Fruit fly (Drosophila melanogaster) whole organism, prepupa: ENCODE measurements around the gene Polr3D.

Experiments
- Blimp-1 ChIP-seq: fragments of 200-800 bp; sonication (Bioruptor generic); optimal IDR thresholded peaks from 3 replicates; lab custom pipeline; 2017; ENCODE audit warnings: missing biosample characterization, missing genetic modification characterization, mild to moderate bottlenecking, moderate library complexity, missing genetic modification reagents
- CG10631 ChIP-seq: fragments of 200-800 bp; sonication (Bioruptor generic); optimal IDR thresholded peaks from 2 replicates; lab custom pipeline; 2016; ENCODE audit warnings: missing biosample characterization, missing genetic modification characterization
- CG11294 ChIP-seq: fragments of 200-800 bp; sonication (Bioruptor generic); IDR thresholded peaks from 2 replicates; pipeline ENCODE4 v1.3.6; 2022; ENCODE audit warnings: missing biosample characterization, missing genetic modification characterization
- CG15336 ChIP-seq: fragments of 200-800 bp; sonication (Bioruptor generic); IDR thresholded peaks from 2 replicates; pipeline ENCODE4 v1.3.6; 2022; ENCODE audit warnings: missing biosample characterization, missing genetic modification characterization
- CG1621 ChIP-seq: fragments of 200-800 bp; sonication (Bioruptor generic); optimal IDR thresholded peaks from 3 replicates; lab custom pipeline; 2018; ENCODE audit warnings: missing biosample characterization, mild to moderate bottlenecking, missing genetic modification characterization
- CG3032 ChIP-seq: fragments of 200-800 bp; optimal IDR thresholded peaks from 2 replicates; lab custom pipeline; 2019; ENCODE audit warnings: missing biosample characterization, mild to moderate bottlenecking, missing genetic modification characterization, moderate library complexity
- CG32006 ChIP-seq: fragments of 200-800 bp; sonication (Bioruptor generic); optimal IDR thresholded peaks from 3 replicates; lab custom pipeline; 2017; ENCODE audit warnings: missing biosample characterization, mild to moderate bottlenecking, missing genetic modification characterization
- CG34406 ChIP-seq: fragments of 200-800 bp; sonication (Bioruptor generic); optimal IDR thresholded peaks from 3 replicates; lab custom pipeline; 2016; ENCODE audit warnings: missing biosample characterization, missing genetic modification characterization
- CG3919 ChIP-seq: fragments of 200-800 bp; sonication (Bioruptor generic); optimal IDR thresholded peaks from 3 replicates; lab custom pipeline; 2016; ENCODE audit warnings: missing biosample characterization, missing genetic modification characterization
- CG6163 ChIP-seq: fragments of 200-800 bp; sonication (Bioruptor generic); IDR thresholded peaks from 3 replicates; pipeline ENCODE4 v1.3.6; 2022; ENCODE audit warnings: missing biosample characterization, missing genetic modification characterization
- CG6276 ChIP-seq: fragments of 200-800 bp; sonication (Bioruptor generic); optimal IDR thresholded peaks from 2 replicates; lab custom pipeline; 2017; ENCODE audit warnings: missing biosample characterization, mild to moderate bottlenecking, missing genetic modification characterization
- CG6808 ChIP-seq: fragments of 200-800 bp; sonication (Bioruptor generic); optimal IDR thresholded peaks from 3 replicates; lab custom pipeline; 2017; ENCODE audit warnings: missing biosample characterization, missing genetic modification characterization, mild to moderate bottlenecking, moderate library complexity, missing genetic modification reagents
- CG7368 ChIP-seq: fragments of 200-800 bp; sonication (Bioruptor generic); optimal IDR thresholded peaks from 3 replicates; lab custom pipeline; 2016; ENCODE audit warnings: missing biosample characterization, missing genetic modification characterization
- CG8319 ChIP-seq: fragments of 200-800 bp; sonication (Bioruptor generic); optimal IDR thresholded peaks from 3 replicates; lab custom pipeline; 2016; ENCODE audit warnings: missing biosample characterization, missing genetic modification characterization
- CG8632 ChIP-seq: fragments of 200-800 bp; sonication (Bioruptor generic); optimal IDR thresholded peaks from 3 replicates; lab custom pipeline; 2016; ENCODE audit warnings: missing biosample characterization, missing genetic modification characterization
- CG9139 ChIP-seq: fragments of 200-800 bp; sonication (Bioruptor generic); optimal IDR thresholded peaks from 3 replicates; lab custom pipeline; 2017; ENCODE audit warnings: missing biosample characterization, mild to moderate bottlenecking, missing genetic modification characterization
- Eip75B ChIP-seq: fragments of 200-800 bp; sonication (Bioruptor generic); optimal IDR thresholded peaks from 3 replicates; lab custom pipeline; 2016; ENCODE audit warnings: missing biosample characterization, missing genetic modification characterization
- Eip78C ChIP-seq: fragments of 200-800 bp; sonication (Bioruptor generic); peaks from one replicate; lab custom pipeline; 2016; ENCODE audit warnings: missing biosample characterization, missing genetic modification characterization
- Ets96B ChIP-seq: fragments of 200-800 bp; optimal IDR thresholded peaks from 2 replicates; lab custom pipeline; 2019; ENCODE audit warnings: missing biosample characterization, mild to moderate bottlenecking, missing genetic modification characterization, moderate library complexity
- Gug ChIP-seq: fragments of 200-800 bp; sonication (Bioruptor generic); IDR thresholded peaks from 2 replicates; pipeline ENCODE4 v1.3.6; 2022; ENCODE audit warnings: missing biosample characterization, missing genetic modification characterization
- Hr38 ChIP-seq: sonication (Bioruptor generic); optimal IDR thresholded peaks from 2 replicates; lab custom pipeline; 2016; ENCODE audit warnings: missing biosample characterization, missing genetic modification characterization
- Hr39 ChIP-seq: fragments of 200-800 bp; sonication (Bioruptor generic); optimal IDR thresholded peaks from 2 replicates; lab custom pipeline; 2016; ENCODE audit warnings: missing biosample characterization, missing genetic modification characterization
- Hr4 ChIP-seq: fragments of 200-800 bp; sonication (Bioruptor generic); optimal IDR thresholded peaks from 3 replicates; lab custom pipeline; 2016; ENCODE audit warnings: missing biosample characterization, missing genetic modification characterization
- Lpt ChIP-seq: fragments of 200-800 bp; sonication (Bioruptor generic); optimal IDR thresholded peaks from 3 replicates; lab custom pipeline; 2016; ENCODE audit warnings: missing biosample characterization, missing genetic modification characterization
- Met ChIP-seq: fragments of 200-800 bp; sonication (Bioruptor generic); optimal IDR thresholded peaks from 3 replicates; lab custom pipeline; 2016; ENCODE audit warnings: missing biosample characterization, missing genetic modification characterization
- OdsH ChIP-seq: fragments of 200-800 bp; sonication (Bioruptor generic); optimal IDR thresholded peaks from 3 replicates; lab custom pipeline; 2016; ENCODE audit warnings: missing biosample characterization, missing genetic modification characterization
- Sox14 ChIP-seq: fragments of 200-800 bp; sonication (Bioruptor generic); optimal IDR thresholded peaks from 3 replicates; lab custom pipeline; 2016; ENCODE audit warnings: missing biosample characterization, missing genetic modification characterization
- Sox15 ChIP-seq: fragments of 200-800 bp; sonication (Bioruptor generic); optimal IDR thresholded peaks from 3 replicates; lab custom pipeline; 2016; ENCODE audit warnings: missing biosample characterization, missing genetic modification characterization
- achi ChIP-seq: fragments of 200-800 bp; sonication (Bioruptor generic); optimal IDR thresholded peaks from 3 replicates; lab custom pipeline; 2016; ENCODE audit warnings: missing biosample characterization, missing genetic modification characterization
- acj6 ChIP-seq: fragments of 200-800 bp; sonication (Bioruptor generic); optimal IDR thresholded peaks from 3 replicates; lab custom pipeline; 2016; ENCODE audit warnings: missing biosample characterization, missing genetic modification characterization
- cyc ChIP-seq: fragments of 200-800 bp; sonication (Bioruptor generic); optimal IDR thresholded peaks from 3 replicates; lab custom pipeline; 2016; ENCODE audit warnings: missing biosample characterization, missing genetic modification characterization
- dac ChIP-seq: fragments of 200-800 bp; sonication (Bioruptor generic); optimal IDR thresholded peaks from 2 replicates; lab custom pipeline; 2017; ENCODE audit warnings: missing biosample characterization, mild to moderate bottlenecking, missing genetic modification characterization
- dsx ChIP-seq: fragments of 200-800 bp; optimal IDR thresholded peaks from 3 replicates; lab custom pipeline; 2019; ENCODE audit warnings: missing biosample characterization, mild to moderate bottlenecking, missing genetic modification characterization, moderate library complexity; ENCODE audit not compliant: poor library complexity, severe bottlenecking
- eg ChIP-seq: fragments of 200-800 bp; sonication (Bioruptor generic); IDR thresholded peaks from 3 replicates; pipeline ENCODE4 v1.3.6; 2022; ENCODE audit warnings: missing biosample characterization, missing genetic modification characterization
- esn ChIP-seq: fragments of 200-800 bp; sonication (Bioruptor generic); optimal IDR thresholded peaks from 2 replicates; lab custom pipeline; 2016; ENCODE audit warnings: missing biosample characterization, mild to moderate bottlenecking, missing genetic modification characterization, moderate library complexity
- fd85E ChIP-seq: fragments of 200-800 bp; sonication (Bioruptor generic); optimal IDR thresholded peaks from 3 replicates; lab custom pipeline; 2016; ENCODE audit warnings: missing biosample characterization, missing genetic modification characterization
- lz ChIP-seq: fragments of 200-800 bp; sonication (Bioruptor generic); optimal IDR thresholded peaks from 3 replicates; lab custom pipeline; 2016; ENCODE audit warnings: missing biosample characterization, missing genetic modification characterization
- net ChIP-seq: fragments of 200-800 bp; sonication (Bioruptor generic); optimal IDR thresholded peaks from 3 replicates; lab custom pipeline; 2016; ENCODE audit warnings: missing biosample characterization, missing genetic modification characterization
- pdm3 ChIP-seq: fragments of 200-800 bp; sonication (Bioruptor generic); optimal IDR thresholded peaks from 3 replicates; lab custom pipeline; 2016; ENCODE audit warnings: missing biosample characterization, missing genetic modification characterization
- salr ChIP-seq, 2 experiments: fragments of 200-800 bp; sonication (Bioruptor generic); optimal IDR thresholded peaks; 3 replicates each; lab custom pipeline; 2016 to 2018; ENCODE audit warnings: missing biosample characterization in 2 of 2, missing genetic modification characterization in 2 of 2, mild to moderate bottlenecking in 1 of 2
- spab ChIP-seq: fragments of 200-800 bp; sonication (Bioruptor generic); optimal IDR thresholded peaks from 2 replicates; lab custom pipeline; 2017; ENCODE audit warnings: missing biosample characterization, mild to moderate bottlenecking, missing genetic modification characterization, missing genetic modification reagents
- ss ChIP-seq, 2 experiments: fragments of 200-800 bp; sonication (Bioruptor generic); optimal IDR thresholded peaks; 2 replicates in 1 of 2; 3 replicates in 1 of 2; lab custom pipeline; 2017 to 2018; ENCODE audit warnings: mild to moderate bottlenecking in 2 of 2, missing biosample characterization in 2 of 2, missing genetic modification characterization in 2 of 2, moderate library complexity in 1 of 2
- svp ChIP-seq: fragments of 200-800 bp; sonication (Bioruptor generic); peaks from one replicate; lab custom pipeline; 2016; ENCODE audit warnings: missing biosample characterization, missing genetic modification characterization
- vri ChIP-seq: fragments of 200-800 bp; sonication (Bioruptor generic); optimal IDR thresholded peaks from 3 replicates; lab custom pipeline; 2016; ENCODE audit warnings: missing biosample characterization, mild to moderate bottlenecking, missing genetic modification characterization

Polr3D gene

dm6 chr3L:18077649-18078417, 31.5 kb downstream of the Polr3D start (continued):
- TF ChIP-seq Blimp-1 (GFP tag; lab: Kevin White, UChicago) (peak; percentile 57), Sox15 (GFP tag; lab: Kevin White, UChicago) (peak; percentile 86), CG3919 (peak; percentile 91), CG15336 (GFP tag; lab: Robert Waterston, UW) (peak; percentile 97), fd85E (GFP tag; lab: Kevin White, UChicago) (peak; percentile 18), vri (no peak), CG6163 (GFP tag; lab: Robert Waterston, UW) (peak; percentile 88), Eip75B (GFP tag; lab: Kevin White, UChicago) (peak; percentile 72), Hr38 (GFP tag; lab: Kevin White, UChicago) (no peak), salr (GFP tag; optimal IDR thresholded peaks at IDR 0.05; lab: Kevin White, UChicago) (peak; percentile 87 to 97), net (GFP tag; lab: Kevin White, UChicago) (peak; percentile 89), CG10631 (peak; percentile 97), CG34406 (GFP tag; lab: Kevin White, UChicago) (peak; percentile 89), eg (peak; percentile 90), spab (peak; percentile 97)

- TF ChIP-seq CG3919 (no peak), CG8632 (GFP tag; lab: Kevin White, UChicago) (no peak), eg (no peak), CG15336 (GFP tag; lab: Robert Waterston, UW) (peak; percentile 27; the same call in 1 of the 2 replicates), svp (GFP tag; lab: Kevin White, UChicago) (no peak), ss (GFP tag; optimal IDR thresholded peaks at IDR 0.05; lab: Kevin White, UChicago) (peak in 1 of 2 experiments; percentile 4), Eip75B (GFP tag; lab: Kevin White, UChicago) (peak; percentile 4), CG7368 (no peak), CG32006 (GFP tag; lab: Kevin White, UChicago) (peak; percentile 31), CG8319 (GFP tag; lab: Kevin White, UChicago) (no peak), spab (no peak), CG6276 (peak; percentile 39), Met (GFP tag; lab: Kevin White, UChicago) (no peak), Gug (GFP tag; lab: Robert Waterston, UW) (no peak), net (GFP tag; lab: Kevin White, UChicago) (no peak), CG9139 (no peak), lz (GFP tag; lab: Kevin White, UChicago) (no peak)
Observed at dm6 chr3L:18076649-18077048, 32.7 kb downstream of the Polr3D start.

dm6 chr3L:18075853-18076252, 33.5 kb downstream of the Polr3D start:
- TF ChIP-seq pdm3 (GFP tag; lab: Kevin White, UChicago): peak; percentile 16
- peak; percentile 19 for TF ChIP-seq OdsH (GFP tag; lab: Kevin White, UChicago)
- TF ChIP-seq CG6808 (GFP tag; lab: Kevin White, UChicago): peak; percentile 7
- TF ChIP-seq Ets96B (tag; lab: Kevin White, UChicago): peak; percentile 20
- peak; percentile 19 for TF ChIP-seq vri
- peak; percentile 9 for TF ChIP-seq esn (GFP tag; lab: Kevin White, UChicago)
- peak; percentile 44 for TF ChIP-seq Hr4 (GFP tag; lab: Kevin White, UChicago)
- TF ChIP-seq net (GFP tag; lab: Kevin White, UChicago): no peak
- no peak for TF ChIP-seq Hr38 (GFP tag; lab: Kevin White, UChicago)
- no peak for TF ChIP-seq Lpt
- no peak for TF ChIP-seq Gug (GFP tag; lab: Robert Waterston, UW)
- TF ChIP-seq Eip78C (GFP tag; lab: Kevin White, UChicago): peak; percentile 53
- TF ChIP-seq lz (GFP tag; lab: Kevin White, UChicago): no peak
- TF ChIP-seq CG3919: peak; percentile 22
- TF ChIP-seq acj6 (GFP tag; lab: Kevin White, UChicago): no peak
- TF ChIP-seq achi: peak; percentile 3
- TF ChIP-seq Sox14 (GFP tag; lab: Kevin White, UChicago): peak; percentile 37
- peak; percentile 7 for TF ChIP-seq Hr39 (GFP tag; lab: Kevin White, UChicago)
- TF ChIP-seq CG7368: peak; percentile 15
- TF ChIP-seq Met (GFP tag; lab: Kevin White, UChicago): peak; percentile 25
- TF ChIP-seq CG6163 (GFP tag; lab: Robert Waterston, UW): no peak
- peak; percentile 90 for TF ChIP-seq svp (GFP tag; lab: Kevin White, UChicago)
- no peak for TF ChIP-seq CG3032
- peak; percentile 44 for TF ChIP-seq CG32006 (GFP tag; lab: Kevin White, UChicago)
- no peak for TF ChIP-seq dac
- TF ChIP-seq spab: peak; percentile 22
- TF ChIP-seq CG10631: no peak
- TF ChIP-seq CG1621 (tag; lab: Kevin White, UChicago): peak; percentile 6
- TF ChIP-seq dsx (GFP tag; lab: Kevin White, UChicago): peak; percentile 18
- TF ChIP-seq eg: no peak
- no peak for TF ChIP-seq ss (GFP tag; optimal IDR thresholded peaks at IDR 0.05; lab: Kevin White, UChicago)
- TF ChIP-seq cyc (GFP tag; lab: Kevin White, UChicago): peak; percentile 17
- no peak for TF ChIP-seq Sox15 (GFP tag; lab: Kevin White, UChicago)
- TF ChIP-seq CG11294 (GFP tag; lab: Robert Waterston, UW): no peak
